Worm (Caenorhabditis elegans) whole organism, L1 larva: Measurements from ENCODE around the gene srg-2.

Source experiments
- C04F5.9 ChIP-seq: sonication (generic microtip); optimal IDR thresholded peaks from 2 replicates; lab custom pipeline; 2016; ENCODE audit warnings: missing genetic modification characterization, missing compliant biosample characterization
- C34B4.2 ChIP-seq: sonication (generic microtip); optimal IDR thresholded peaks from 2 replicates; lab custom pipeline; 2017; ENCODE audit warnings: mild to moderate bottlenecking, missing genetic modification characterization, missing compliant biosample characterization
- Y116A8C.19 ChIP-seq: sonication (generic microtip); optimal IDR thresholded peaks from 2 replicates; lab custom pipeline; 2016; ENCODE audit warnings: missing compliant biosample characterization, missing genetic modification characterization, borderline replicate concordance
- aha-1 ChIP-seq: fragments of 150-350 bp; optimal IDR thresholded peaks from 2 replicates; lab custom pipeline; 2014; ENCODE audit warnings: missing biosample characterization, missing genetic modification characterization
- alr-1 ChIP-seq: fragments of 200-800 bp; sonication (Bioruptor generic); optimal IDR thresholded peaks from 2 replicates; lab custom pipeline; 2018; ENCODE audit warnings: borderline replicate concordance, mild to moderate bottlenecking, missing genetic modification characterization, missing compliant biosample characterization
- blmp-1 ChIP-seq: fragments of 150-350 bp; optimal IDR thresholded peaks from 2 replicates; lab custom pipeline; 2014; ENCODE audit warnings: missing biosample characterization, missing genetic modification characterization
- ceh-8 ChIP-seq: fragments of 200-800 bp; sonication (Bioruptor generic); optimal IDR thresholded peaks from 2 replicates; lab custom pipeline; 2018; ENCODE audit warnings: mild to moderate bottlenecking, missing genetic modification characterization, moderate library complexity, missing compliant biosample characterization
- ceh-90 ChIP-seq: sonication (generic microtip); optimal IDR thresholded peaks from 2 replicates; lab custom pipeline; 2016; ENCODE audit warnings: missing genetic modification characterization, missing compliant biosample characterization
- dsc-1 ChIP-seq: sonication (generic microtip); optimal IDR thresholded peaks from 2 replicates; lab custom pipeline; 2016; ENCODE audit warnings: mild to moderate bottlenecking, missing genetic modification characterization, missing compliant biosample characterization
- efl-3 ChIP-seq: fragments of 200-800 bp; sonication (Bioruptor generic); optimal IDR thresholded peaks from 2 replicates; lab custom pipeline; 2018; ENCODE audit warnings: mild to moderate bottlenecking, missing genetic modification characterization, missing compliant biosample characterization
- elt-2 ChIP-seq: sonication (generic microtip); optimal IDR thresholded peaks from 2 replicates; lab custom pipeline; 2016; ENCODE audit warnings: missing genetic modification characterization, mild to moderate bottlenecking, inconsistent platforms, missing compliant biosample characterization, missing genetic modification reagents
- elt-3 ChIP-seq, 6 experiments: fragments of 150-350 bp in 1 of 6; sonication (generic microtip); optimal IDR thresholded peaks; 2 replicates each; lab custom pipeline; 2017 to 2018; ENCODE audit warnings: missing biosample characterization in 6 of 6, missing genetic modification characterization in 6 of 6, inconsistent platforms in 1 of 6
- ets-5 ChIP-seq: fragments of 200-800 bp; sonication (Bioruptor generic); IDR thresholded peaks from 2 replicates; pipeline ENCODE4 v1.3.6; 2022; ENCODE audit warnings: missing genetic modification characterization, missing compliant biosample characterization
- fos-1 ChIP-seq: fragments of 150-350 bp; optimal IDR thresholded peaks from 2 replicates; lab custom pipeline; 2014; ENCODE audit warnings: missing biosample characterization, missing genetic modification characterization
- grh-1 ChIP-seq: fragments of 200-800 bp; sonication (Bioruptor generic); IDR thresholded peaks from 2 replicates; pipeline ENCODE4 v1.3.6; 2022; ENCODE audit warnings: missing genetic modification reagents, missing genetic modification characterization, missing compliant biosample characterization
- hpl-2 ChIP-seq: fragments of 150-350 bp; optimal IDR thresholded peaks from 2 replicates; lab custom pipeline; 2014; ENCODE audit warnings: missing biosample characterization, missing genetic modification reagents, missing genetic modification characterization
- isw-1 ChIP-seq: fragments of 200-800 bp; sonication (Bioruptor generic); IDR thresholded peaks from 2 replicates; pipeline ENCODE4 v1.3.6; 2022; ENCODE audit warnings: missing genetic modification characterization, missing compliant biosample characterization
- lin-13 ChIP-seq: fragments of 150-350 bp; optimal IDR thresholded peaks from 2 replicates; lab custom pipeline; 2014; ENCODE audit warnings: missing biosample characterization, missing genetic modification reagents, missing genetic modification characterization
- lin-14 ChIP-seq: fragments of 200-800 bp; sonication (Bioruptor generic); optimal IDR thresholded peaks from 2 replicates; lab custom pipeline; 2018; ENCODE audit warnings: mild to moderate bottlenecking, missing genetic modification characterization, moderate library complexity, missing compliant biosample characterization
- lin-15B ChIP-seq: fragments of 150-350 bp; sonication (generic microtip); optimal IDR thresholded peaks from 3 replicates; lab custom pipeline; 2014; ENCODE audit warnings: missing biosample characterization, missing genetic modification characterization
- lin-39 ChIP-seq: fragments of 150-350 bp; optimal IDR thresholded peaks from 2 replicates; lab custom pipeline; 2014; ENCODE audit warnings: missing biosample characterization, missing genetic modification reagents, missing genetic modification characterization
- mep-1 ChIP-seq: fragments of 150-350 bp; optimal IDR thresholded peaks from 2 replicates; lab custom pipeline; 2014; ENCODE audit warnings: missing biosample characterization, missing genetic modification characterization
- nhr-12 ChIP-seq: sonication (generic microtip); optimal IDR thresholded peaks from 2 replicates; lab custom pipeline; 2017; ENCODE audit warnings: missing biosample characterization, missing genetic modification characterization
- nhr-71 ChIP-seq: sonication (generic microtip); optimal IDR thresholded peaks from 2 replicates; lab custom pipeline; 2016; ENCODE audit warnings: mild to moderate bottlenecking, missing genetic modification characterization, moderate library complexity, missing compliant biosample characterization
- nhr-84 ChIP-seq: sonication (generic microtip); optimal IDR thresholded peaks from 2 replicates; lab custom pipeline; 2017; ENCODE audit warnings: missing biosample characterization, missing genetic modification characterization
- nhr-85 ChIP-seq: sonication (generic microtip); peaks from one replicate; lab custom pipeline; 2016; ENCODE audit warnings: missing genetic modification characterization, inconsistent platforms, missing compliant biosample characterization
- pax-3 ChIP-seq: fragments of 200-800 bp; sonication (Bioruptor generic); optimal IDR thresholded peaks from 2 replicates; lab custom pipeline; 2018; ENCODE audit warnings: mild to moderate bottlenecking, missing genetic modification characterization, moderate library complexity, missing compliant biosample characterization
- rnt-1 ChIP-seq: sonication (generic microtip); optimal IDR thresholded peaks from 2 replicates; lab custom pipeline; 2016; ENCODE audit warnings: mild to moderate bottlenecking, missing genetic modification characterization, moderate library complexity, missing compliant biosample characterization
- snpc-4 ChIP-seq: fragments of 150-350 bp; optimal IDR thresholded peaks from 2 replicates; lab custom pipeline; 2014; ENCODE audit warnings: missing biosample characterization, missing genetic modification characterization
- sptf-1 ChIP-seq: fragments of 150-350 bp; optimal IDR thresholded peaks from 2 replicates; lab custom pipeline; 2014; ENCODE audit warnings: missing biosample characterization, missing genetic modification characterization
- tbx-2 ChIP-seq: sonication (generic microtip); optimal IDR thresholded peaks from 2 replicates; lab custom pipeline; 2016; ENCODE audit warnings: missing genetic modification characterization, missing compliant biosample characterization
- tlp-1 ChIP-seq: fragments of 150-350 bp; optimal IDR thresholded peaks from 2 replicates; lab custom pipeline; 2014; ENCODE audit warnings: missing biosample characterization, missing genetic modification characterization
- unc-130 ChIP-seq: fragments of 150-350 bp; optimal IDR thresholded peaks from 2 replicates; lab custom pipeline; 2017; ENCODE audit warnings: missing biosample characterization, missing genetic modification characterization, inconsistent platforms
- unc-62 ChIP-seq: fragments of 150-350 bp; optimal IDR thresholded peaks from 2 replicates; lab custom pipeline; 2014; ENCODE audit warnings: missing biosample characterization, missing genetic modification reagents, missing genetic modification characterization
- unc-86 ChIP-seq: sonication (generic microtip); optimal IDR thresholded peaks from 2 replicates; lab custom pipeline; 2016; ENCODE audit warnings: missing genetic modification characterization, missing compliant biosample characterization
- unc-98 ChIP-seq: fragments of 200-800 bp; sonication (Bioruptor generic); IDR thresholded peaks from 2 replicates; pipeline ENCODE4 v1.3.6; 2022; ENCODE audit warnings: missing genetic modification characterization, missing compliant biosample characterization
- zag-1 ChIP-seq: fragments of 150-350 bp; optimal IDR thresholded peaks from 2 replicates; lab custom pipeline; 2014; ENCODE audit warnings: missing biosample characterization, missing genetic modification characterization
- zip-4 ChIP-seq: fragments of 200-800 bp; sonication (Bioruptor generic); optimal IDR thresholded peaks from 2 replicates; lab custom pipeline; 2018; ENCODE audit warnings: mild to moderate bottlenecking, missing genetic modification characterization, moderate library complexity, missing compliant biosample characterization
- ztf-11 ChIP-seq, 2 experiments: sonication (generic microtip); optimal IDR thresholded peaks; 2 replicates each; lab custom pipeline; 2016 to 2017; ENCODE audit warnings: missing genetic modification characterization in 2 of 2, missing biosample characterization in 1 of 2, missing compliant biosample characterization in 1 of 2
- ztf-4 ChIP-seq: fragments of 150-350 bp; optimal IDR thresholded peaks from 2 replicates; lab custom pipeline; 2014; ENCODE audit warnings: missing biosample characterization, missing genetic modification characterization

srg-2 gene

ce11 chrIII:6261985-6262384 lies 2.0 kb upstream of the srg-2 start, which contains the start of gene srg-4:
Gene srg-4, minus strand, starts transcription at chrIII:6262085.
- TF ChIP-seq ztf-4 (tag; lab: Kevin White, UChicago) (no peak), elt-3 (tag; optimal IDR thresholded peaks at IDR 0.05; lab: Kevin White, UChicago) (no peak), unc-86 (tag; lab: Kevin White, UChicago) (no peak), lin-14 (GFP tag; lab: Kevin White, UChicago) (no peak), sptf-1 (no peak), nhr-84 (tag; lab: Kevin White, UChicago) (no peak), unc-62 (no peak), zag-1 (tag; lab: Kevin White, UChicago) (no peak), C04F5.9 (no peak), elt-2 (no peak), ceh-90 (tag; lab: Kevin White, UChicago) (no peak), ztf-11 (tag; optimal IDR thresholded peaks at IDR 0.05; lab: Kevin White, UChicago) (no peak), lin-13 (no peak)
- TF ChIP-seq, all 84 proteins: peak for 0

- TF ChIP-seq ztf-11 (tag; optimal IDR thresholded peaks at IDR 0.05; lab: Kevin White, UChicago) = no peak
These were observed 1.8 kb downstream of the srg-2 start, which contains the start of gene srg-1 for ce11 chrIII:6258262-6258661. Gene srg-1, minus strand, starts transcription at chrIII:6258362.

ce11 chrIII:6256675-6257074 lies 3.3 kb downstream of the srg-2 start, which contains the start of gene srg-9:
Gene srg-9, minus strand, starts transcription at chrIII:6256775.
- TF ChIP-seq nhr-12 (tag; lab: Kevin White, UChicago) (no peak), nhr-71 (tag; lab: Kevin White, UChicago) (no peak), lin-14 (GFP tag; lab: Kevin White, UChicago) (no peak), mep-1 (tag; lab: Kevin White, UChicago) (no peak), unc-130 (tag; lab: Kevin White, UChicago) (no peak), blmp-1 (tag; lab: Kevin White, UChicago) (no peak), fos-1 (no peak), aha-1 (tag; lab: Kevin White, UChicago) (no peak), snpc-4 (tag; lab: Kevin White, UChicago) (no peak), isw-1 (GFP tag; lab: Robert Waterston, UW) (no peak), Y116A8C.19 (no peak), C34B4.2 (no peak), lin-39 (no peak)

ce11 chrIII:6254737-6255136 lies 5.3 kb downstream of the srg-2 start, which contains the start of gene srg-8:
Gene srg-8, minus strand, starts transcription at chrIII:6254837.
- TF ChIP-seq efl-3 (GFP tag; lab: Kevin White, UChicago) (no peak), tbx-2 (tag; lab: Kevin White, UChicago) (no peak), zip-4 (GFP tag; lab: Kevin White, UChicago) (no peak), unc-98 (GFP tag; lab: Robert Waterston, UW) (no peak), unc-130 (tag; lab: Kevin White, UChicago) (no peak), alr-1 (tag; lab: Kevin White, UChicago) (no peak), ztf-11 (tag; optimal IDR thresholded peaks at IDR 0.05; lab: Kevin White, UChicago) (no peak), dsc-1 (no peak), lin-15B (no peak), hpl-2 (no peak), rnt-1 (tag; lab: Kevin White, UChicago) (no peak), grh-1 (GFP tag; lab: Robert Waterston, UW) (no peak), pax-3 (no peak), ets-5 (no peak), tlp-1 (no peak), nhr-85 (tag; lab: Kevin White, UChicago) (no peak), ceh-8 (GFP tag; lab: Kevin White, UChicago) (no peak), Y116A8C.19 (no peak), sptf-1 (no peak)
